Worm (Caenorhabditis elegans): ENCODE data around the gene F40A3.6.
A peak's percentile ranks its signal among the peaks of the same experiment; 100 is the strongest.

The F40A3.6 gene

ce11 chrV:7863020-7863523 is 30.6 kb downstream of the F40A3.6 start, which contains the start of gene C37C3.10:
C37C3.10 (minus strand) TSS chrV:7863070.
- TF ChIP-seq dmd-6 (GFP tag; IDR thresholded peaks at IDR 0.05) (peak; percentile 22; the same call in 1 of the 2 replicates), ztf-7 (tag; optimal IDR thresholded peaks at IDR 0.05) (no peak)

ce11 chrV:7861792-7862191 is 31.9 kb downstream of the F40A3.6 start, which contains the start of gene C37C3.17:
C37C3.17 (minus strand) TSS chrV:7861892.
- TF ChIP-seq zfp-2 (tag; optimal IDR thresholded peaks at IDR 0.05) (no peak), nhr-25 (tag; optimal IDR thresholded peaks at IDR 0.05; ENCODE audit: borderline replicate concordance, insufficient read depth) (no peak), zip-2 (tag; optimal IDR thresholded peaks at IDR 0.05) (no peak), madf-5 (GFP tag; IDR thresholded peaks at IDR 0.05) (no peak), duxl-1 (tag; optimal IDR thresholded peaks at IDR 0.05; ENCODE audit: poor library complexity) (no peak), set-16 (GFP tag; IDR thresholded peaks at IDR 0.05) (no peak), daf-19 (GFP tag; conservative IDR thresholded peaks at IDR 0.05) (no peak), zfp-3 (GFP tag; conservative IDR thresholded peaks at IDR 0.05) (no peak), nhr-111 (GFP tag; optimal IDR thresholded peaks at IDR 0.05) (no peak)

- TF ChIP-seq aly-2 (tag; optimal IDR thresholded peaks at IDR 0.05) = no peak
- TF ChIP-seq Y5F2A.4 (GFP tag; optimal IDR thresholded peaks at IDR 0.05) = peak; percentile 24
- TF ChIP-seq madf-5 (GFP tag; IDR thresholded peaks at IDR 0.05) = no peak
- no peak; the same call in 1 of the 2 replicates for TF ChIP-seq lin-1 (GFP tag; IDR thresholded peaks at IDR 0.05)
- TF ChIP-seq saeg-2 (GFP tag; IDR thresholded peaks at IDR 0.05) = no peak
- TF ChIP-seq aha-1 (tag) = peak; percentile 94
- TF ChIP-seq lsy-2 (tag; optimal IDR thresholded peaks at IDR 0.05) = peak in 1 of 2 experiments; percentile 59
- TF ChIP-seq spr-3 (GFP tag; optimal IDR thresholded peaks at IDR 0.05) = peak; percentile 13
- TF ChIP-seq dve-1 (tag; optimal IDR thresholded peaks at IDR 0.05; ENCODE audit: insufficient read depth) = peak; percentile 14
- TF ChIP-seq lin-15B (tag; optimal IDR thresholded peaks at IDR 0.05) = no peak
- peak; percentile 23; the same call in 1 of the 2 replicates for TF ChIP-seq snpc-1.2 (GFP tag; IDR thresholded peaks at IDR 0.05)
- no peak for TF ChIP-seq duxl-1 (tag; optimal IDR thresholded peaks at IDR 0.05; ENCODE audit: poor library complexity)
- 0 out of 2 replicates have a peak, but pooled peaks have one; percentile 47 for TF ChIP-seq zfp-3 (GFP tag; conservative IDR thresholded peaks at IDR 0.05)
- no peak for TF ChIP-seq pha-4 (GFP tag; IDR thresholded peaks at IDR 0.05)
- TF ChIP-seq pha-4 (tag; optimal IDR thresholded peaks at IDR 0.05) = no peak
- TF ChIP-seq lin-38 (GFP tag; IDR thresholded peaks at IDR 0.05) = peak; percentile 57
- TF ChIP-seq dmd-8 (GFP tag; IDR thresholded peaks at IDR 0.05) = 0 out of 2 replicates have a peak, but pooled peaks have one; percentile 24
- TF ChIP-seq F49E8.2 (tag; optimal IDR thresholded peaks at IDR 0.05; ENCODE audit: borderline replicate concordance) = peak; percentile 17
- peak; percentile 57; the same call in 1 of the 2 replicates for TF ChIP-seq arid-1 (GFP tag; conservative IDR thresholded peaks at IDR 0.05)
- peak; percentile 84 for TF ChIP-seq ama-1 (optimal IDR thresholded peaks at IDR 0.05)
- peak; percentile 81 for TF ChIP-seq T26A8.4 (GFP tag; IDR thresholded peaks at IDR 0.05)
- TF ChIP-seq mep-1 (tag; optimal IDR thresholded peaks at IDR 0.05) = peak; percentile 35
- no peak for TF ChIP-seq lim-7 (GFP tag; IDR thresholded peaks at IDR 0.05)
- no peak for TF ChIP-seq attf-4 (tag; optimal IDR thresholded peaks at IDR 0.05)
- TF ChIP-seq ctbp-1 (GFP tag; IDR thresholded peaks at IDR 0.05) = 0 out of 2 replicates have a peak, but pooled peaks have one; percentile 49
- no peak for TF ChIP-seq nhr-11 (tag; optimal IDR thresholded peaks at IDR 0.05)
- TF ChIP-seq lin-13 (GFP tag; optimal IDR thresholded peaks at IDR 0.05) = peak; percentile 57
- peak; percentile 11 for TF ChIP-seq rbr-2 (tag; optimal IDR thresholded peaks at IDR 0.05)
- TF ChIP-seq sdz-12 (GFP tag; optimal IDR thresholded peaks at IDR 0.05) = no peak
- no peak for TF ChIP-seq zfp-2 (tag; optimal IDR thresholded peaks at IDR 0.05)
- no peak for TF ChIP-seq nhr-25 (tag; optimal IDR thresholded peaks at IDR 0.05; ENCODE audit: borderline replicate concordance, insufficient read depth)
- peak; percentile 15 for TF ChIP-seq nhr-48 (tag; optimal IDR thresholded peaks at IDR 0.05)
- no peak for TF ChIP-seq ceh-28 (tag; optimal IDR thresholded peaks at IDR 0.05)
- no peak for TF ChIP-seq madf-9 (GFP tag; conservative IDR thresholded peaks at IDR 0.05)
- peak; percentile 69 for TF ChIP-seq nhr-102 (tag; optimal IDR thresholded peaks at IDR 0.05)
- no peak for TF ChIP-seq egl-27 (tag; optimal IDR thresholded peaks at IDR 0.05)
- peak; percentile 19 for TF ChIP-seq spr-1 (tag; optimal IDR thresholded peaks at IDR 0.05)
- TF ChIP-seq F10B5.3 (tag; optimal IDR thresholded peaks at IDR 0.05) = peak; percentile 59
- TF ChIP-seq daf-8 (GFP tag; IDR thresholded peaks at IDR 0.05) = 0 out of 2 replicates have a peak, but pooled peaks have one; percentile 13
- TF ChIP-seq tra-1 (GFP tag; IDR thresholded peaks at IDR 0.05) = no peak
These were observed 35.7 kb downstream of the F40A3.6 start, which contains the start of gene C37C3.1 for ce11 chrV:7857931-7858330. C37C3.1 (plus strand) TSS chrV:7857963.

Data from whole organism, L4 larva.